Worm (Caenorhabditis elegans) whole organism, L1 larva: Measurements from ENCODE around the gene tab-1.

Experiments used
- C04F5.9 ChIP-seq: sonication (generic microtip); optimal IDR thresholded peaks from 2 replicates; lab custom pipeline; 2016; ENCODE audit warnings: missing genetic modification characterization, missing compliant biosample characterization
- C16A3.4 ChIP-seq: fragments of 150-350 bp; optimal IDR thresholded peaks from 2 replicates; lab custom pipeline; 2014; ENCODE audit warnings: missing biosample characterization, missing genetic modification characterization
- C34B4.2 ChIP-seq: sonication (generic microtip); optimal IDR thresholded peaks from 2 replicates; lab custom pipeline; 2017; ENCODE audit warnings: mild to moderate bottlenecking, missing genetic modification characterization, missing compliant biosample characterization
- F16B12.6 ChIP-seq: fragments of 150-350 bp; optimal IDR thresholded peaks from 2 replicates; lab custom pipeline; 2014; ENCODE audit warnings: missing biosample characterization, missing genetic modification characterization
- Y116A8C.19 ChIP-seq: sonication (generic microtip); optimal IDR thresholded peaks from 2 replicates; lab custom pipeline; 2016; ENCODE audit warnings: missing compliant biosample characterization, missing genetic modification characterization, borderline replicate concordance
- aha-1 ChIP-seq: fragments of 150-350 bp; optimal IDR thresholded peaks from 2 replicates; lab custom pipeline; 2014; ENCODE audit warnings: missing biosample characterization, missing genetic modification characterization
- alr-1 ChIP-seq: fragments of 200-800 bp; sonication (Bioruptor generic); optimal IDR thresholded peaks from 2 replicates; lab custom pipeline; 2018; ENCODE audit warnings: borderline replicate concordance, mild to moderate bottlenecking, missing genetic modification characterization, missing compliant biosample characterization
- aly-2 ChIP-seq: fragments of 150-350 bp; optimal IDR thresholded peaks from 2 replicates; lab custom pipeline; 2014; ENCODE audit warnings: missing biosample characterization, missing genetic modification characterization
- blmp-1 ChIP-seq: fragments of 150-350 bp; optimal IDR thresholded peaks from 2 replicates; lab custom pipeline; 2014; ENCODE audit warnings: missing biosample characterization, missing genetic modification characterization
- ceh-82 ChIP-seq, 3 experiments: fragments of 150-350 bp in 1 of 3; sonication (generic microtip) in 2 of 3; optimal IDR thresholded peaks; 2 replicates each; lab custom pipeline; 2014 to 2017; ENCODE audit warnings: missing biosample characterization in 3 of 3, missing genetic modification characterization in 3 of 3
- ceh-90 ChIP-seq: sonication (generic microtip); optimal IDR thresholded peaks from 2 replicates; lab custom pipeline; 2016; ENCODE audit warnings: missing genetic modification characterization, missing compliant biosample characterization
- ces-1 ChIP-seq: fragments of 150-350 bp; optimal IDR thresholded peaks from 2 replicates; lab custom pipeline; 2014; ENCODE audit warnings: missing biosample characterization, missing genetic modification reagents, missing genetic modification characterization
- dpl-1 ChIP-seq, 3 experiments: fragments of 150-350 bp in 2 of 3; sonication (generic microtip) in 1 of 3; optimal IDR thresholded peaks; 2 replicates each; lab custom pipeline; 2014 to 2017; ENCODE audit warnings: missing biosample characterization in 3 of 3, missing genetic modification characterization in 3 of 3, missing genetic modification reagents in 3 of 3
- dsc-1 ChIP-seq: sonication (generic microtip); optimal IDR thresholded peaks from 2 replicates; lab custom pipeline; 2016; ENCODE audit warnings: mild to moderate bottlenecking, missing genetic modification characterization, missing compliant biosample characterization
- efl-3 ChIP-seq: fragments of 200-800 bp; sonication (Bioruptor generic); optimal IDR thresholded peaks from 2 replicates; lab custom pipeline; 2018; ENCODE audit warnings: mild to moderate bottlenecking, missing genetic modification characterization, missing compliant biosample characterization
- egl-27 ChIP-seq, 2 experiments: fragments of 150-350 bp in 1 of 2; sonication (generic microtip); optimal IDR thresholded peaks; 3 replicates each; lab custom pipeline; 2017 to 2018; ENCODE audit warnings: missing biosample characterization in 2 of 2, missing genetic modification characterization in 2 of 2, missing genetic modification reagents in 2 of 2
- elt-3 ChIP-seq, 6 experiments: fragments of 150-350 bp in 1 of 6; sonication (generic microtip); optimal IDR thresholded peaks; 2 replicates each; lab custom pipeline; 2017 to 2018; ENCODE audit warnings: missing biosample characterization in 6 of 6, missing genetic modification characterization in 6 of 6, inconsistent platforms in 1 of 6
- ets-5 ChIP-seq: fragments of 200-800 bp; sonication (Bioruptor generic); IDR thresholded peaks from 2 replicates; pipeline ENCODE4 v1.3.6; 2022; ENCODE audit warnings: missing genetic modification characterization, missing compliant biosample characterization
- fkh-10 ChIP-seq: sonication (generic microtip); optimal IDR thresholded peaks from 2 replicates; lab custom pipeline; 2017; ENCODE audit warnings: missing biosample characterization, missing genetic modification reagents, missing genetic modification characterization
- fkh-8 ChIP-seq: sonication (generic microtip); optimal IDR thresholded peaks from 2 replicates; lab custom pipeline; 2016; ENCODE audit warnings: mild to moderate bottlenecking, missing genetic modification characterization, missing compliant biosample characterization
- hlh-17 ChIP-seq: fragments of 200-800 bp; sonication (Bioruptor generic); optimal IDR thresholded peaks from 2 replicates; lab custom pipeline; 2018; ENCODE audit warnings: missing genetic modification characterization, mild to moderate bottlenecking, missing compliant biosample characterization, moderate library complexity, borderline replicate concordance
- hlh-4 ChIP-seq: sonication (generic microtip); optimal IDR thresholded peaks from 2 replicates; lab custom pipeline; 2016; ENCODE audit warnings: mild to moderate bottlenecking, missing genetic modification characterization, missing compliant biosample characterization
- hpl-2 ChIP-seq: fragments of 150-350 bp; optimal IDR thresholded peaks from 2 replicates; lab custom pipeline; 2014; ENCODE audit warnings: missing biosample characterization, missing genetic modification reagents, missing genetic modification characterization
- irx-1 ChIP-seq: sonication (generic microtip); optimal IDR thresholded peaks from 2 replicates; lab custom pipeline; 2016; ENCODE audit warnings: missing genetic modification characterization, missing compliant biosample characterization
- jun-1 ChIP-seq: fragments of 150-350 bp; optimal IDR thresholded peaks from 2 replicates; lab custom pipeline; 2014; ENCODE audit warnings: missing biosample characterization, missing genetic modification reagents, missing genetic modification characterization
- lin-14 ChIP-seq: fragments of 200-800 bp; sonication (Bioruptor generic); optimal IDR thresholded peaks from 2 replicates; lab custom pipeline; 2018; ENCODE audit warnings: mild to moderate bottlenecking, missing genetic modification characterization, moderate library complexity, missing compliant biosample characterization
- lin-15B ChIP-seq: fragments of 150-350 bp; sonication (generic microtip); optimal IDR thresholded peaks from 3 replicates; lab custom pipeline; 2014; ENCODE audit warnings: missing biosample characterization, missing genetic modification characterization
- lin-35 ChIP-seq, 2 experiments: fragments of 150-350 bp; optimal IDR thresholded peaks; 2 replicates each; lab custom pipeline; 2014; ENCODE audit warnings: missing biosample characterization in 2 of 2, missing genetic modification characterization in 2 of 2, missing genetic modification reagents in 2 of 2
- lir-3 ChIP-seq: sonication (generic microtip); optimal IDR thresholded peaks from 2 replicates; lab custom pipeline; 2016; ENCODE audit warnings: mild to moderate bottlenecking, missing genetic modification characterization, moderate library complexity, missing compliant biosample characterization; ENCODE audit not compliant: poor library complexity
- mdl-1 ChIP-seq, 2 experiments: fragments of 150-350 bp; optimal IDR thresholded peaks; 2 replicates each; lab custom pipeline; 2014 to 2017; ENCODE audit warnings: missing biosample characterization in 2 of 2, missing genetic modification characterization in 2 of 2, inconsistent platforms in 1 of 2
- mep-1 ChIP-seq: fragments of 150-350 bp; optimal IDR thresholded peaks from 2 replicates; lab custom pipeline; 2014; ENCODE audit warnings: missing biosample characterization, missing genetic modification characterization
- nhr-11 ChIP-seq: fragments of 150-350 bp; optimal IDR thresholded peaks from 2 replicates; lab custom pipeline; 2014; ENCODE audit warnings: missing biosample characterization, missing genetic modification characterization
- nhr-12 ChIP-seq: sonication (generic microtip); optimal IDR thresholded peaks from 2 replicates; lab custom pipeline; 2017; ENCODE audit warnings: missing biosample characterization, missing genetic modification characterization
- nhr-19 ChIP-seq: fragments of 200-800 bp; sonication (Bioruptor generic); conservative IDR thresholded peaks from 2 replicates; pipeline ENCODE4 v1.3.6; 2022; ENCODE audit warnings: missing genetic modification characterization, missing compliant biosample characterization
- nhr-76 ChIP-seq: sonication (generic microtip); optimal IDR thresholded peaks from 2 replicates; lab custom pipeline; 2017; ENCODE audit warnings: missing biosample characterization, missing genetic modification characterization
- nhr-90 ChIP-seq: sonication (generic microtip); optimal IDR thresholded peaks from 2 replicates; lab custom pipeline; 2016; ENCODE audit warnings: mild to moderate bottlenecking, missing genetic modification characterization, missing compliant biosample characterization; ENCODE audit not compliant: poor library complexity
- pag-3 ChIP-seq: sonication (generic microtip); optimal IDR thresholded peaks from 2 replicates; lab custom pipeline; 2017; ENCODE audit warnings: missing genetic modification characterization, mild to moderate bottlenecking, missing compliant biosample characterization, antibody characterized with exemption, borderline replicate concordance; ENCODE audit not compliant: insufficient read depth
- pax-3 ChIP-seq: fragments of 200-800 bp; sonication (Bioruptor generic); optimal IDR thresholded peaks from 2 replicates; lab custom pipeline; 2018; ENCODE audit warnings: mild to moderate bottlenecking, missing genetic modification characterization, moderate library complexity, missing compliant biosample characterization
- pqm-1 ChIP-seq: sonication (generic microtip); optimal IDR thresholded peaks from 3 replicates; lab custom pipeline; 2017; ENCODE audit warnings: missing biosample characterization, missing genetic modification characterization
- rnt-1 ChIP-seq: sonication (generic microtip); optimal IDR thresholded peaks from 2 replicates; lab custom pipeline; 2016; ENCODE audit warnings: mild to moderate bottlenecking, missing genetic modification characterization, moderate library complexity, missing compliant biosample characterization
- skn-1 ChIP-seq: fragments of 150-350 bp; optimal IDR thresholded peaks from 2 replicates; lab custom pipeline; 2014; ENCODE audit warnings: missing biosample characterization, missing genetic modification characterization
- snpc-4 ChIP-seq: fragments of 150-350 bp; optimal IDR thresholded peaks from 2 replicates; lab custom pipeline; 2014; ENCODE audit warnings: missing biosample characterization, missing genetic modification characterization
- snu-23 ChIP-seq: sonication (generic microtip); optimal IDR thresholded peaks from 2 replicates; lab custom pipeline; 2016; ENCODE audit warnings: missing genetic modification characterization, missing compliant biosample characterization
- sptf-1 ChIP-seq: fragments of 150-350 bp; optimal IDR thresholded peaks from 2 replicates; lab custom pipeline; 2014; ENCODE audit warnings: missing biosample characterization, missing genetic modification characterization
- tbx-2 ChIP-seq: sonication (generic microtip); optimal IDR thresholded peaks from 2 replicates; lab custom pipeline; 2016; ENCODE audit warnings: missing genetic modification characterization, missing compliant biosample characterization
- unc-30 ChIP-seq: sonication (generic microtip); optimal IDR thresholded peaks from 2 replicates; lab custom pipeline; 2017; ENCODE audit warnings: missing biosample characterization, missing genetic modification characterization
- unc-62 ChIP-seq: fragments of 150-350 bp; optimal IDR thresholded peaks from 2 replicates; lab custom pipeline; 2014; ENCODE audit warnings: missing biosample characterization, missing genetic modification reagents, missing genetic modification characterization
- unc-86 ChIP-seq: sonication (generic microtip); optimal IDR thresholded peaks from 2 replicates; lab custom pipeline; 2016; ENCODE audit warnings: missing genetic modification characterization, missing compliant biosample characterization
- xbp-1 ChIP-seq: sonication (generic microtip); optimal IDR thresholded peaks from 2 replicates; lab custom pipeline; 2016; ENCODE audit warnings: missing genetic modification characterization, missing compliant biosample characterization
- zag-1 ChIP-seq: fragments of 150-350 bp; optimal IDR thresholded peaks from 2 replicates; lab custom pipeline; 2014; ENCODE audit warnings: missing biosample characterization, missing genetic modification characterization
- zip-4 ChIP-seq: fragments of 200-800 bp; sonication (Bioruptor generic); optimal IDR thresholded peaks from 2 replicates; lab custom pipeline; 2018; ENCODE audit warnings: mild to moderate bottlenecking, missing genetic modification characterization, moderate library complexity, missing compliant biosample characterization

tab-1 gene

ce11 chrII:6782738-6783163 lies 20.4 kb upstream of the tab-1 start (continued):
- TF ChIP-seq nhr-19 (GFP tag; lab: Robert Waterston, UW) = no peak; the same call in 1 of the 2 replicates
- TF ChIP-seq F16B12.6 (tag; lab: Kevin White, UChicago) = no peak
- peak; percentile 1 to 44 (median 30) for TF ChIP-seq dpl-1 (GFP tag; optimal IDR thresholded peaks at IDR 0.05; lab: Kevin White, UChicago)
- peak; percentile 87 for TF ChIP-seq lin-14
- TF ChIP-seq xbp-1 = peak; percentile 7
- TF ChIP-seq snu-23 (GFP tag; lab: Kevin White, UChicago) = peak; percentile 58
- TF ChIP-seq nhr-90 = no peak
- peak in 1 of 2 experiments; percentile 17 for TF ChIP-seq mdl-1 (tag; optimal IDR thresholded peaks at IDR 0.05; lab: Kevin White, UChicago)
- peak; percentile 84 for TF ChIP-seq fkh-8
- TF ChIP-seq nhr-11 (tag; lab: Kevin White, UChicago) = no peak
- no peak for TF ChIP-seq nhr-12 (tag; lab: Kevin White, UChicago)
- TF ChIP-seq ceh-82 (tag; optimal IDR thresholded peaks at IDR 0.05; lab: Kevin White, UChicago) = peak in 1 of 3 experiments; percentile 61
- TF ChIP-seq pqm-1 (tag; lab: Kevin White, UChicago) = no peak
- peak; percentile 1 for TF ChIP-seq fkh-10 (GFP tag; lab: Kevin White, UChicago)
- TF ChIP-seq mep-1 = peak; percentile 50
- peak; percentile 40 for TF ChIP-seq snpc-4 (tag; lab: Kevin White, UChicago)
- TF ChIP-seq C16A3.4 (tag; lab: Kevin White, UChicago) = peak; percentile 36
- peak; percentile 32 for TF ChIP-seq unc-86 (tag; lab: Kevin White, UChicago)
- no peak for TF ChIP-seq zag-1 (tag; lab: Kevin White, UChicago)
- TF ChIP-seq zip-4 (GFP tag; lab: Kevin White, UChicago) = peak; percentile 93
- no peak for TF ChIP-seq unc-62 (GFP tag; lab: Kevin White, UChicago)
- TF ChIP-seq pag-3 (tag; lab: Kevin White, UChicago) = no peak
- TF ChIP-seq sptf-1 (tag; lab: Kevin White, UChicago) = no peak
- TF ChIP-seq C04F5.9 (tag; lab: Kevin White, UChicago) = no peak
- TF ChIP-seq efl-3 (GFP tag; lab: Kevin White, UChicago) = no peak
- peak; percentile 7 for TF ChIP-seq lir-3
- TF ChIP-seq blmp-1 (tag; lab: Kevin White, UChicago) = no peak
- TF ChIP-seq hlh-4 (tag; lab: Kevin White, UChicago) = no peak
- no peak for TF ChIP-seq ceh-90 (tag; lab: Kevin White, UChicago)
- peak; percentile 51 for TF ChIP-seq jun-1 (tag; lab: Kevin White, UChicago)
- peak; percentile 16 for TF ChIP-seq irx-1 (tag; lab: Kevin White, UChicago)
- no peak for TF ChIP-seq hpl-2 (GFP tag; lab: Kevin White, UChicago)
- peak; percentile 15 for TF ChIP-seq tbx-2 (tag; lab: Kevin White, UChicago)
- TF ChIP-seq elt-3 (tag; optimal IDR thresholded peaks at IDR 0.05; lab: Kevin White, UChicago) = peak in 1 of 6 experiments; percentile 8
- TF ChIP-seq ets-5 = no peak
- no peak for TF ChIP-seq C34B4.2 (tag; lab: Kevin White, UChicago)
- TF ChIP-seq dsc-1 (tag; lab: Kevin White, UChicago) = no peak
- no peak for TF ChIP-seq aly-2 (tag; lab: Kevin White, UChicago)
- no peak for TF ChIP-seq ces-1 (GFP tag; lab: Kevin White, UChicago)
- no peak for TF ChIP-seq Y116A8C.19 (tag; lab: Kevin White, UChicago)
- TF ChIP-seq aha-1 (tag; lab: Kevin White, UChicago) = no peak
- peak; percentile 32 to 60 for TF ChIP-seq lin-35 (GFP tag; optimal IDR thresholded peaks at IDR 0.05; lab: Kevin White, UChicago)
- TF ChIP-seq rnt-1 = peak; percentile 55
- no peak for TF ChIP-seq nhr-76 (tag; lab: Kevin White, UChicago)
- peak; percentile 65 for TF ChIP-seq skn-1 (tag; lab: Kevin White, UChicago)
- no peak for TF ChIP-seq alr-1 (tag; lab: Kevin White, UChicago)
- peak; percentile 70 for TF ChIP-seq pax-3
- no peak for TF ChIP-seq unc-30
- TF ChIP-seq egl-27 (tag; optimal IDR thresholded peaks at IDR 0.05; lab: Kevin White, UChicago) = no peak
- peak; percentile 48 for TF ChIP-seq lin-15B (tag; lab: Kevin White, UChicago)
- no peak for TF ChIP-seq hlh-17 (GFP tag; lab: Kevin White, UChicago)
- TF ChIP-seq, all 84 proteins: peak for 35
